Worm (Caenorhabditis elegans) whole organism, mixed stage, embryonic: ENCODE results near the gene K08B5.2.

ENCODE experiments used
- drap-1 ChIP-seq: fragments of 200-800 bp; sonication (Bioruptor generic); optimal IDR thresholded peaks from 3 replicates; lab custom pipeline; 2018; ENCODE audit warnings: mild to moderate bottlenecking, missing genetic modification characterization, missing compliant biosample characterization
- lsy-2 ChIP-seq: fragments of 150-350 bp; optimal IDR thresholded peaks from 2 replicates; lab custom pipeline; 2014; ENCODE audit warnings: missing biosample characterization, missing genetic modification characterization
- nhr-2 ChIP-seq: fragments of 150-350 bp; optimal IDR thresholded peaks from 2 replicates; lab custom pipeline; 2014; ENCODE audit warnings: missing biosample characterization, missing genetic modification characterization
- tbx-8 ChIP-seq: fragments of 200-800 bp; sonication (Bioruptor generic); optimal IDR thresholded peaks from 2 replicates; lab custom pipeline; 2018; ENCODE audit warnings: mild to moderate bottlenecking, missing genetic modification characterization, moderate library complexity, missing compliant biosample characterization
- unc-39 ChIP-seq: fragments of 150-350 bp; optimal IDR thresholded peaks from 2 replicates; lab custom pipeline; 2014; ENCODE audit warnings: missing biosample characterization, missing genetic modification characterization
- unc-62 ChIP-seq: fragments of 150-350 bp; optimal IDR thresholded peaks from 2 replicates; lab custom pipeline; 2014; ENCODE audit warnings: missing biosample characterization, missing genetic modification reagents, missing genetic modification characterization

- no peak for TF ChIP-seq unc-62 (GFP tag; lab: Kevin White, UChicago)
- no peak for TF ChIP-seq tbx-8 (GFP tag; lab: Kevin White, UChicago)
- no peak for TF ChIP-seq lsy-2 (tag; lab: Kevin White, UChicago)
- TF ChIP-seq unc-39 (tag; lab: Kevin White, UChicago) = no peak
- no peak for TF ChIP-seq drap-1 (GFP tag; lab: Kevin White, UChicago)
- no peak for TF ChIP-seq nhr-2
These were observed 21.2 kb downstream of the K08B5.2 start for ce11 chrX:16532513-16532912.
